Worm (Caenorhabditis elegans): Measurements from ENCODE around the gene T20D3.6.

The T20D3.6 gene

DNA sequence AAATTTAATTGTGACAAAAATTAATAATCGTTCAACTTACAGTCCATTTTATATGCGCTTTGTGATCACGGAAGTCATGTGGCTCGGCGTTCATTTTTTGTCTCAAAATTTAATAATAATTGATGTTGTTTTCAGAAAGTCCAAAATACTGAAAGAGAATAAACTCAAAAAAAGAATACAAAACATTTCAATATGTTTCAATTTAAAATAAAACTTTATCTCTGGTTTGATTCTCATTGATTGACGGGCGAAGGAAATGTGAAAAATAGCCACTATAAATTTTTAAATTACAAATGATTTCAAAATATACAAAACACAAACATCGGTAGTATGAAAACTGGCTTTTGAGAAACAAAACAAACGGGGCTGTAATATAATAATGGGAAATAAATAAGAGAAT is at the start of gene T20D3.6:
T20D3.6 (minus strand) TSS at position 101 of the 400 bp plus-strand sequence.
- no peak for TF ChIP-seq pha-4 (tag; optimal IDR thresholded peaks at IDR 0.05)
- TF ChIP-seq unc-62 (GFP tag; optimal IDR thresholded peaks at IDR 0.05): no peak
- TF ChIP-seq sptf-1 (tag; optimal IDR thresholded peaks at IDR 0.05): no peak

DNA sequence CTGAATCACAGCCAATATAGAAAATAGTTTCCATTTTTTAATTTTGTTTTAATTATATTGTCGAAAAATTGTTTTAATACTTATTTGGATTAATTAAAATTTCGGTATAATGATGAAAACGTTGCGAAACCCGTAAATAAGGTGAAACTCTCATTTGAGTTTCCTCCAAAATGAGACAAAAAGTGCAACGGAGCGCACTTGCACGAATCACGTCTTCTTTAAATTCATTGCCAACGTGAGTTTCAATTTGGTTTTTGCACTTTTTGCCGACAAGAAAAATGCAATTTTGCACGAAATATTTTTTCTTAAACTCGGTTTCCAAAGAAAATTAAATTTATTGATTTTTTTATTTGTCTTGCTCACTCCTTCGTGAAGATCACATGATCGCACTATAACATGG is 46.9 kb upstream of the T20D3.6 start, which contains the start of gene daf-15:
daf-15 (plus strand) TSS at position 171 of the 400 bp plus-strand sequence.
- TF ChIP-seq zip-8 (tag; optimal IDR thresholded peaks at IDR 0.05) (no peak), elt-3 (tag; optimal IDR thresholded peaks at IDR 0.05) (no peak), ceh-83 (GFP tag; optimal IDR thresholded peaks at IDR 0.05) (no peak), mep-1 (tag; optimal IDR thresholded peaks at IDR 0.05) (peak; percentile 0), ceh-43 (GFP tag; optimal IDR thresholded peaks at IDR 0.05) (no peak), pha-4 (tag; optimal IDR thresholded peaks at IDR 0.05) (no peak), bed-3 (GFP tag; optimal IDR thresholded peaks at IDR 0.05) (no peak), nhr-76 (tag; optimal IDR thresholded peaks at IDR 0.05) (no peak), blmp-1 (tag; optimal IDR thresholded peaks at IDR 0.05) (no peak), lsy-2 (tag; optimal IDR thresholded peaks at IDR 0.05) (peak; percentile 14), nhr-12 (tag; optimal IDR thresholded peaks at IDR 0.05) (no peak), nhr-28 (tag; optimal IDR thresholded peaks at IDR 0.05) (no peak), drap-1 (GFP tag; optimal IDR thresholded peaks at IDR 0.05) (no peak), M03D4.4 (tag; optimal IDR thresholded peaks at IDR 0.05) (no peak), nhr-237 (tag; optimal IDR thresholded peaks at IDR 0.05) (no peak)

DNA sequence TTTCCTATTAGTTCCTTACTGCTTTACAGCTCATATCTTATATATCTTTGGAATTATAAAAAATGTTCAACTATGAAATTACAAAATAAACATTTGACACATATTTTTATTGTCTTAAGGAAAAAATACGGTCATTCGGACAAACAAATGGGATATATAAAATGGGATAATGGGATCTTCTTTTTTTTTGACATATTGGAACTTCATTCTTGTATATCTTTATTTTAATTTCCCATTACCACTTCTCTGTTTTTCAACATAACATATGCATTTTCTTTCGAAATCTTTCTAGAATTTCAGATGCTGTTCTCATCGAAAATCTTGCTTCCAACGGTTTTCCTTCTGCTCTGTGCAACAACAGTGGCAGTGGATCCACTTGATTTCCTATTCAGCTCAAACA is 45.7 kb upstream of the T20D3.6 start, which contains the start of gene C10C5.7:
C10C5.7 (plus strand) TSS at position 301 of the 400 bp plus-strand sequence.
- TF ChIP-seq nhr-237 (tag; optimal IDR thresholded peaks at IDR 0.05) (no peak), nhr-76 (tag; optimal IDR thresholded peaks at IDR 0.05) (no peak), mls-2 (tag; optimal IDR thresholded peaks at IDR 0.05) (no peak), nhr-12 (tag; optimal IDR thresholded peaks at IDR 0.05) (no peak), ceh-83 (GFP tag; optimal IDR thresholded peaks at IDR 0.05) (no peak), sem-2 (GFP tag; optimal IDR thresholded peaks at IDR 0.05) (no peak), elt-3 (tag; optimal IDR thresholded peaks at IDR 0.05) (no peak), lin-13 (tag; optimal IDR thresholded peaks at IDR 0.05) (no peak), lin-32 (GFP tag; optimal IDR thresholded peaks at IDR 0.05) (no peak), ztf-11 (tag; optimal IDR thresholded peaks at IDR 0.05) (no peak), sptf-1 (tag; optimal IDR thresholded peaks at IDR 0.05) (no peak), mep-1 (tag; optimal IDR thresholded peaks at IDR 0.05) (no peak)

DNA sequence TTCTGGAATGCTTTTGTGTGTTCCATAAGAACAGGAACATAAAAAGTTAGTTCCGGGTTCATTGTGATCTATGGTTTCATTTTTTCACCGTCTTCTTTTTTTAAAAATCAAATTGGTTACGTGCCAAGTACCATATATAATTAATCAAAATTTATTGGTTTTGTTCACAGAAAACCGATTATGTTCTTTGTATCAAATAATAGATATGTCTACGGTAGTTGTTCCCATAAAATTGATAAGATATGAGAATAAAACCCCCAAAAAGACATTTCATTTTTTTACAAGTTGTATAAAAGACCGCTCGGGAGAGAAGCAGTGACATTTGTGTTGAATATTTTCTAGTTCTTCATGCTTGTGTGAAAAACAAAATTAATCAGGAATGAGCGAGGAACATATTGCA is 42.0 kb upstream of the T20D3.6 start, which contains the start of gene C10C5.5:
C10C5.5 (plus strand) TSS at position 301 of the 400 bp plus-strand sequence.
- TF ChIP-seq ces-1 (GFP tag; optimal IDR thresholded peaks at IDR 0.05) (no peak), elt-1 (tag; optimal IDR thresholded peaks at IDR 0.05; ENCODE audit: borderline replicate concordance, insufficient read depth) (no peak), mls-2 (tag; optimal IDR thresholded peaks at IDR 0.05) (no peak), tbx-8 (GFP tag; optimal IDR thresholded peaks at IDR 0.05) (no peak), mab-5 (tag; optimal IDR thresholded peaks at IDR 0.05) (no peak), ceh-43 (GFP tag; optimal IDR thresholded peaks at IDR 0.05) (no peak), hlh-1 (tag; optimal IDR thresholded peaks at IDR 0.05) (no peak), zip-8 (tag; optimal IDR thresholded peaks at IDR 0.05) (no peak), lin-32 (GFP tag; optimal IDR thresholded peaks at IDR 0.05) (no peak), M03D4.4 (tag; optimal IDR thresholded peaks at IDR 0.05) (no peak), lin-13 (tag; optimal IDR thresholded peaks at IDR 0.05) (no peak)

DNA sequence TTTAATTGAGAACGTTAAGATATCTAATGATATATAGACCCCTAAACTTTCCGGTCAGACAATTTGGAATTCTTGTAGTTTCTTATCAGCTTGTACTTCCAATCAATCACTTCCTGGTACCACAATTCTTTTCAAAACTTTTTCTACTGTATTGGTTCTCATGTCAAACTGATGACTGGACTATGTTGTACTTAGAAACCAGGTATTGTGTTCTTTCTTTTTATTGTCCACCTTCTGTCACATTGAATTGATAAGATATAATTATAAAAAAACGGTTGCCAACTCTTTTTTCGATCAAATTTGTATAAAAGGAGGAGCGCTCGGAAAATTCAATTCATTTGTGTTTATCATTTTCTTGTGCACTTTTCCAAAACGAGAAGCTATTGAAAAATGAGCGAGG is 39.2 kb upstream of the T20D3.6 start, which contains the start of gene C10C5.4:
C10C5.4 (plus strand) TSS at position 281 of the 400 bp plus-strand sequence.
- no peak for TF ChIP-seq nhr-76 (tag; optimal IDR thresholded peaks at IDR 0.05)
- no peak for TF ChIP-seq nhr-237 (tag; optimal IDR thresholded peaks at IDR 0.05)
- TF ChIP-seq unc-39 (tag; optimal IDR thresholded peaks at IDR 0.05): no peak
- no peak for TF ChIP-seq nhr-28 (tag; optimal IDR thresholded peaks at IDR 0.05)
- no peak for TF ChIP-seq unc-62 (GFP tag; optimal IDR thresholded peaks at IDR 0.05)
- no peak for TF ChIP-seq elt-3 (tag; optimal IDR thresholded peaks at IDR 0.05)
- no peak for TF ChIP-seq ces-1 (GFP tag; optimal IDR thresholded peaks at IDR 0.05)
- no peak for TF ChIP-seq nhr-12 (tag; optimal IDR thresholded peaks at IDR 0.05)

DNA sequence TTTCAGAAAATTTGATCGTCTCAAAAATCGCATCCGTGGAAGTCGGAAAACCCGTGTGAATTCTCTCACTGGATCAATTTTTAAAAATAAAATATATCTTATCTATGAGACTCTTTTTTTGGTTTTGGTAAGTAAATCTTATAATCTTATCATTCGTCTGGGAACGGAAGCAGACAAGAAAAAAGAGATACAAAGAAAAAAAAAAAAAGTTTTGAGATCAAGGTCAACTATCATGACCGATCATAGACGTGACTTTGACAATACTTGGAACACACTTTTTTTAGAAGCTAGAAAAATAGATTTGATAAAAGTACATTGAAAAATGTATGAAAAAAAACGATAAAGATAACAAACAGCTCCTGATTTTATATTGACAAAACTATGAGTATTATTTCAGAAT is 37.4 kb upstream of the T20D3.6 start:
- no peak for TF ChIP-seq bed-3 (GFP tag; optimal IDR thresholded peaks at IDR 0.05)
- TF ChIP-seq zip-8 (tag; optimal IDR thresholded peaks at IDR 0.05): no peak
- no peak for TF ChIP-seq elt-1 (tag; optimal IDR thresholded peaks at IDR 0.05; ENCODE audit: borderline replicate concordance, insufficient read depth)

Measured in whole organism, mixed stage, embryonic.